Worm (Caenorhabditis elegans) whole organism, L1 larva: ENCODE results near the gene R186.3.

Source experiments
- ces-1 ChIP-seq: fragments of 150-350 bp; optimal IDR thresholded peaks from 2 replicates; lab custom pipeline; 2014; ENCODE audit warnings: missing biosample characterization, missing genetic modification reagents, missing genetic modification characterization
- elt-2 ChIP-seq: sonication (generic microtip); optimal IDR thresholded peaks from 2 replicates; lab custom pipeline; 2016; ENCODE audit warnings: missing genetic modification characterization, mild to moderate bottlenecking, inconsistent platforms, missing compliant biosample characterization, missing genetic modification reagents
- lsy-2 ChIP-seq, 2 experiments: fragments of 150-350 bp; optimal IDR thresholded peaks; 2 replicates each; lab custom pipeline; 2014; ENCODE audit warnings: missing biosample characterization in 2 of 2, missing genetic modification characterization in 2 of 2
- nhr-76 ChIP-seq: sonication (generic microtip); optimal IDR thresholded peaks from 2 replicates; lab custom pipeline; 2017; ENCODE audit warnings: missing biosample characterization, missing genetic modification characterization
- skn-1 ChIP-seq: fragments of 150-350 bp; optimal IDR thresholded peaks from 2 replicates; lab custom pipeline; 2014; ENCODE audit warnings: missing biosample characterization, missing genetic modification characterization
- sox-4 ChIP-seq: sonication (generic microtip); optimal IDR thresholded peaks from 2 replicates; lab custom pipeline; 2016; ENCODE audit warnings: missing genetic modification characterization, missing compliant biosample characterization

ce11 chrV:12961085-12961560 is 5.9 kb downstream of the R186.3 start, which contains the start of gene mpst-7:
- no peak for TF ChIP-seq sox-4 (tag; lab: Kevin White, UChicago)
- TF ChIP-seq nhr-76 (tag; lab: Kevin White, UChicago): no peak
- no peak for TF ChIP-seq ces-1 (GFP tag; lab: Kevin White, UChicago)
- TF ChIP-seq skn-1: no peak
- TF ChIP-seq lsy-2 (tag; optimal IDR thresholded peaks at IDR 0.05; lab: Kevin White, UChicago): no peak
- no peak for TF ChIP-seq elt-2 (tag; lab: Kevin White, UChicago)
